Worm (Caenorhabditis elegans) whole organism, L4 larva: ENCODE data around the gene trpp-3.

ENCODE experiments used
- aly-2 ChIP-seq: sonication (generic microtip); optimal IDR thresholded peaks from 2 replicates; lab custom pipeline; 2018; ENCODE audit warnings: missing biosample characterization, missing genetic modification characterization
- lin-1 ChIP-seq: fragments of 200-800 bp; sonication (Bioruptor generic); IDR thresholded peaks from 2 replicates; pipeline ENCODE4 v1.3.6; 2022; ENCODE audit warnings: missing genetic modification reagents, missing genetic modification characterization, missing compliant biosample characterization
- nhr-237 ChIP-seq: sonication (generic microtip); optimal IDR thresholded peaks from 2 replicates; lab custom pipeline; 2017; ENCODE audit warnings: missing biosample characterization, missing genetic modification characterization
- pha-4 ChIP-seq, 2 experiments: fragments of 150-350 bp in 1 of 2; fragments of 200-800 bp in 1 of 2; sonication (Bioruptor generic) in 1 of 2; IDR thresholded peaks in 1 of 2; optimal IDR thresholded peaks in 1 of 2; 2 replicates each; pipeline versions ENCODE4 v1.3.6 to Lab custom; 2014 to 2022; ENCODE audit warnings: missing genetic modification characterization in 2 of 2, missing genetic modification reagents in 2 of 2, missing biosample characterization in 1 of 2, missing compliant biosample characterization in 1 of 2
- unc-62 ChIP-seq, 3 experiments: fragments of 150-350 bp in 1 of 3; sonication (generic microtip); optimal IDR thresholded peaks in 2 of 3; peaks in 1 of 3; 1 replicate in 1 of 3; 2 replicates in 2 of 3; lab custom pipeline; 2014 to 2017; ENCODE audit warnings: missing biosample characterization in 3 of 3, missing genetic modification characterization in 3 of 3, missing genetic modification reagents in 3 of 3, missing genotype in 1 of 3

DNA sequence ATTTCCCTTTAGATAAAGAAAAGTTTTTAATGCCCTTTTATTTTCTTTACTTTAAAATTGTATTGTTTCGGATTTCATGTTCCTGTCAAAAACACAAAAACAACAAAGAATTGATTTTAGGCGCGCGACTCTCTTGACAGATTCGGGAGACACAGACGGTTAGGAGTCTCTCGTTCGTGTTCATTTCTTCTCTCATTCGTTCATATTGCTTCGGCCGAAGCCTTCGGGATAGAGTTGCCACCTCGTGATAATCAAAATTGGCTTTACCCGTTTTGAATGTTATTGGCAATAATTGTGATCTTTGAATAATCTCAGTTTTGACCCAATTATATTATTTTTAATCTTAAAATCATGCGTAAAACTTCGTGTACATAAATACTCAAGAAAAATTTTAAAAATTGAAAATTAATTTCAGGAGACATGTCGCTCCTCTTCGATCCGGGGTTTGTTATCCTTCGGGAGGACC lies 14.3 kb upstream of the trpp-3 start, which contains the start of gene F55H2.5:
- no peak for TF ChIP-seq nhr-237 (tag; lab: Kevin White, UChicago)
- no peak for TF ChIP-seq lin-1 (GFP tag; lab: Robert Waterston, UW)
- TF ChIP-seq pha-4 (GFP tag; IDR thresholded peaks at IDR 0.05; lab: Robert Waterston, UW): no peak
- TF ChIP-seq pha-4 (tag; optimal IDR thresholded peaks at IDR 0.05; lab: Kevin White, UChicago): no peak
- no peak for TF ChIP-seq aly-2 (tag; lab: Kevin White, UChicago)
- TF ChIP-seq unc-62 (GFP tag; optimal IDR thresholded peaks at IDR 0.05 in 1 of 2; lab: Kevin White, UChicago): no peak
- TF ChIP-seq unc-62 (tag; optimal IDR thresholded peaks at IDR 0.05; lab: Kevin White, UChicago): no peak
